Fruit fly (Drosophila melanogaster) whole organism, adult: ENCODE results near the gene gcm.
A peak's percentile ranks its signal among the peaks of the same experiment; 100 is the strongest.

Experiments
- CG11617 ChIP-seq: fragments of 200-800 bp; sonication (Bioruptor generic); optimal IDR thresholded peaks from 2 replicates; lab custom pipeline; 2017; ENCODE audit warnings: mild to moderate bottlenecking, missing biosample characterization, missing genetic modification reagents, missing genetic modification characterization
- CG12768 ChIP-seq: fragments of 200-800 bp; sonication (Bioruptor generic); optimal IDR thresholded peaks from 2 replicates; lab custom pipeline; 2017; ENCODE audit warnings: missing biosample characterization, missing genetic modification characterization, mild to moderate bottlenecking, moderate library complexity, missing genetic modification reagents
- CG14711 ChIP-seq: fragments of 200-800 bp; sonication (Bioruptor generic); optimal IDR thresholded peaks from 2 replicates; lab custom pipeline; 2018; ENCODE audit warnings: missing biosample characterization, mild to moderate bottlenecking, missing genetic modification characterization, moderate library complexity
- CG1620 ChIP-seq: fragments of 200-800 bp; sonication (Bioruptor generic); optimal IDR thresholded peaks from 2 replicates; lab custom pipeline; 2016; ENCODE audit warnings: missing biosample characterization, missing genetic modification characterization
- CG33017 ChIP-seq: fragments of 200-800 bp; sonication (Bioruptor generic); optimal IDR thresholded peaks from 2 replicates; lab custom pipeline; 2018; ENCODE audit warnings: missing biosample characterization, mild to moderate bottlenecking, missing genetic modification characterization, moderate library complexity
- CG5204 ChIP-seq: fragments of 200-800 bp; sonication (Bioruptor generic); optimal IDR thresholded peaks from 2 replicates; lab custom pipeline; 2016; ENCODE audit warnings: missing biosample characterization, missing genetic modification characterization
- CG7045 ChIP-seq: fragments of 200-800 bp; sonication (Bioruptor generic); optimal IDR thresholded peaks from 2 replicates; lab custom pipeline; 2017; ENCODE audit warnings: missing biosample characterization, mild to moderate bottlenecking, missing genetic modification characterization
- CG7101 ChIP-seq: fragments of 200-800 bp; sonication (Bioruptor generic); optimal IDR thresholded peaks from 2 replicates; lab custom pipeline; 2018; ENCODE audit warnings: missing biosample characterization, mild to moderate bottlenecking, missing genetic modification characterization, moderate library complexity
- Clk ChIP-seq: fragments of 200-800 bp; sonication (Bioruptor generic); optimal IDR thresholded peaks from 2 replicates; lab custom pipeline; 2017; ENCODE audit warnings: missing biosample characterization, missing genetic modification characterization
- Crg-1 ChIP-seq: fragments of 200-800 bp; sonication (Bioruptor generic); optimal IDR thresholded peaks from 2 replicates; lab custom pipeline; 2016; ENCODE audit warnings: missing biosample characterization, missing genetic modification characterization
- Hr96 ChIP-seq: fragments of 200-800 bp; sonication (Bioruptor generic); optimal IDR thresholded peaks from 2 replicates; lab custom pipeline; 2016; ENCODE audit warnings: missing biosample characterization, missing genetic modification characterization
- Mnt ChIP-seq: fragments of 200-800 bp; sonication (Bioruptor generic); optimal IDR thresholded peaks from 2 replicates; lab custom pipeline; 2016; ENCODE audit warnings: missing biosample characterization, mild to moderate bottlenecking, missing genetic modification characterization
- bab1 ChIP-seq: fragments of 200-800 bp; sonication (Bioruptor generic); optimal IDR thresholded peaks from 3 replicates; lab custom pipeline; 2019; ENCODE audit warnings: missing biosample characterization, mild to moderate bottlenecking, missing genetic modification characterization, moderate library complexity
- cic ChIP-seq: fragments of 200-800 bp; sonication (Bioruptor generic); optimal IDR thresholded peaks from 2 replicates; lab custom pipeline; 2017; ENCODE audit warnings: missing biosample characterization, mild to moderate bottlenecking, missing genetic modification characterization, moderate library complexity
- cnc ChIP-seq, 2 experiments: fragments of >200 bp; optimal IDR thresholded peaks; 2 replicates each; lab custom pipeline; 2017
- kay ChIP-seq: fragments of 200-800 bp; sonication (Bioruptor generic); peaks from one replicate; lab custom pipeline; 2016; ENCODE audit warnings: missing biosample characterization, missing genetic modification characterization, borderline replicate concordance
- ovo ChIP-seq: fragments of 200-800 bp; sonication (Bioruptor generic); optimal IDR thresholded peaks from 2 replicates; lab custom pipeline; 2016; ENCODE audit warnings: missing biosample characterization, missing genetic modification characterization
- pad ChIP-seq: fragments of 200-800 bp; sonication (Bioruptor generic); optimal IDR thresholded peaks from 3 replicates; lab custom pipeline; 2017; ENCODE audit warnings: missing biosample characterization, missing genetic modification characterization, mild to moderate bottlenecking, moderate library complexity, missing genetic modification reagents
- tj ChIP-seq: fragments of 200-800 bp; sonication (Bioruptor generic); optimal IDR thresholded peaks from 3 replicates; lab custom pipeline; 2017; ENCODE audit warnings: missing biosample characterization, mild to moderate bottlenecking, missing genetic modification characterization, moderate library complexity
- toe ChIP-seq: fragments of 200-800 bp; sonication (Bioruptor generic); optimal IDR thresholded peaks from 2 replicates; lab custom pipeline; 2016; ENCODE audit warnings: missing biosample characterization, missing genetic modification characterization

The gcm gene

dm6 chr2L:9614674-9615258 lies 33.2 kb upstream of the gcm start:
- TF ChIP-seq cnc (optimal IDR thresholded peaks at IDR 0.05; lab: Kevin White, UChicago) (peak in 1 of 2 experiments; percentile 54), cic (GFP tag; lab: Kevin White, UChicago) (peak; percentile 40), Crg-1 (no peak)

DNA sequence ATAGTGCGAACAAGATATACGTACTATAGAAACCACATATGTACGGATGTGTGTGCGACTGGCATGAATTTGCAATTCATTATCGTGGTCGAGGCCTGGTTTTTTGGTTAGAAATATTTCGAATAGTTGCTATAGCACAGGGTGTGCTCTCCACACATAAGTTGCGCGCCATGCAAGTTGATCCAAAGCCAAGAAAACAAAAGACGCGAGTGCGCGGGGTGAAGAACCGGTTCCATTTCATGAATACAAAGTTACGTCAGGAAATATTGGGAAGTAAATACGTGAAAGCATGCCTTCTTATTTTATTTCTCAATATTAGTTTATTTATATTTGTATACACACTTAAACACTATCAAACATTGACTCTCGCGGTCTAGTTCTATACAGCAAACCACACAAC lies 32.4 kb upstream of the gcm start:
- TF ChIP-seq ovo: no peak
- TF ChIP-seq CG7101 (tag; lab: Kevin White, UChicago): peak; percentile 11
- TF ChIP-seq kay (GFP tag; lab: Kevin White, UChicago): peak; percentile 84

DNA sequence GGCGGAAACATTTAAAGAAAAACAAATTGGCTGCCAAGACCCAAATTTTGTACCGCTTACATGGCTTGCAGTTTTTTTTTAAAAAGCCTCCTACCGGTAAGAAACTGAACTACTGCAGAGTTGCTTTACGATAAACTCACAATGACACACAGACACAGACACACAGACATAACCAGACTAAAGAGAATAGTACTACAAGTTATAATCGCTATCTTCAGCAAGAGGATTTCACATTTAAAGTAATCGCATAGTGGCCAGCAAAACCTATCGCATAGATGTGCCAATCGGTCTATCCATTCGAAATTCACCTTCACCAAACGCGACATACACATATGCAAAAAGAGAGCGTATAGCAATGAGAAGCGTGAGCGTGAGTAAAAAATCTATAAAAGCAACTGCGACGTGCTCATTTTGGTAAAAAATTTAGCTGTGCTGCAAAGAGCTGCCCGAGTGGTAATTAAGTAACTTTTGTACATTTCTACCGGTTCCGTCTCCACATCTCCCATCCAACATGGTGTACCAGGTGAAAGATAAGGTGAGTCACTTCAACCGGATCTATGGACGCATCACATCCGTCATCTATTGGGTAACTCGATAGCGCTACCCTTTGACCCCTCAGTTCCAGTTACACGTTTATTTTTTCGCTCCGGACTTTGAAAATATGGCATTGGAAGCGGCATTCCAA lies 31.6 kb upstream of the gcm start, which contains the start of gene Trx2:
Gene Trx2, plus strand, starts transcription at position 161 of the 685 bp plus-strand sequence.
- TF ChIP-seq cnc (optimal IDR thresholded peaks at IDR 0.05; lab: Kevin White, UChicago): no peak
- no peak for TF ChIP-seq CG7101 (tag; lab: Kevin White, UChicago)
- peak; percentile 58 for TF ChIP-seq CG1620 (GFP tag; lab: Kevin White, UChicago)
- TF ChIP-seq ovo: peak; percentile 48
- TF ChIP-seq Hr96 (GFP tag; lab: Kevin White, UChicago): peak; percentile 65
- TF ChIP-seq tj: peak; percentile 27
- peak; percentile 55 for TF ChIP-seq CG12768 (GFP tag; lab: Kevin White, UChicago)
- no peak for TF ChIP-seq CG7045 (GFP tag; lab: Kevin White, UChicago)
- TF ChIP-seq Crg-1: peak; percentile 20
- TF ChIP-seq CG33017 (tag; lab: Kevin White, UChicago): peak; percentile 64
- peak; percentile 30 for TF ChIP-seq toe (GFP tag; lab: Kevin White, UChicago)
- no peak for TF ChIP-seq Clk
- TF ChIP-seq bab1 (GFP tag; lab: Kevin White, UChicago): peak; percentile 46
- peak; percentile 13 for TF ChIP-seq CG11617 (GFP tag; lab: Kevin White, UChicago)
- peak; percentile 77 for TF ChIP-seq Mnt
- peak; percentile 18 for TF ChIP-seq kay (GFP tag; lab: Kevin White, UChicago)
- TF ChIP-seq CG5204 (GFP tag; lab: Kevin White, UChicago): no peak
- TF ChIP-seq cic (GFP tag; lab: Kevin White, UChicago): peak; percentile 61
- TF ChIP-seq CG14711: no peak
- TF ChIP-seq pad (GFP tag; lab: Kevin White, UChicago): no peak

DNA sequence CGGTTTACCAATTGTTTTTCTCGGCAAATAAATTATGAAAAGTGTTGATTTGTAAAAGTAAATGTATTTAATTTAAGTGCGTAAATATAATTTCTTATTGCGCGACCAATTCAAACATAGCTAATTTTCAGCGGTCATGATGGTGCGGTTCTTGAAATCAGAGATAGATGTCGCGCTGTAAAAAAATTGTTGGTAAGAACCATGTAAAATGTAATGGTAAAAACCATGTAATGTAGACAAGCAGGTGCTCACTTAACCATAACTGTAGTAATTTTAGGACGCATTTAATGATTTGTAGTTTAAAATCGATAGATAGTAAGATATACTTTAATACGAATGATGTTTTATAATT lies 31.1 kb upstream of the gcm start:
- TF ChIP-seq Clk (no peak), CG1620 (GFP tag; lab: Kevin White, UChicago) (no peak), cnc (optimal IDR thresholded peaks at IDR 0.05; lab: Kevin White, UChicago) (no peak), pad (GFP tag; lab: Kevin White, UChicago) (no peak), kay (GFP tag; lab: Kevin White, UChicago) (no peak), CG33017 (tag; lab: Kevin White, UChicago) (no peak), CG14711 (no peak), CG7045 (GFP tag; lab: Kevin White, UChicago) (no peak), CG12768 (GFP tag; lab: Kevin White, UChicago) (no peak), CG7101 (tag; lab: Kevin White, UChicago) (no peak), Crg-1 (no peak), CG5204 (GFP tag; lab: Kevin White, UChicago) (no peak), CG11617 (GFP tag; lab: Kevin White, UChicago) (no peak), bab1 (GFP tag; lab: Kevin White, UChicago) (no peak), Mnt (no peak), tj (no peak), Hr96 (GFP tag; lab: Kevin White, UChicago) (no peak), ovo (no peak)

DNA sequence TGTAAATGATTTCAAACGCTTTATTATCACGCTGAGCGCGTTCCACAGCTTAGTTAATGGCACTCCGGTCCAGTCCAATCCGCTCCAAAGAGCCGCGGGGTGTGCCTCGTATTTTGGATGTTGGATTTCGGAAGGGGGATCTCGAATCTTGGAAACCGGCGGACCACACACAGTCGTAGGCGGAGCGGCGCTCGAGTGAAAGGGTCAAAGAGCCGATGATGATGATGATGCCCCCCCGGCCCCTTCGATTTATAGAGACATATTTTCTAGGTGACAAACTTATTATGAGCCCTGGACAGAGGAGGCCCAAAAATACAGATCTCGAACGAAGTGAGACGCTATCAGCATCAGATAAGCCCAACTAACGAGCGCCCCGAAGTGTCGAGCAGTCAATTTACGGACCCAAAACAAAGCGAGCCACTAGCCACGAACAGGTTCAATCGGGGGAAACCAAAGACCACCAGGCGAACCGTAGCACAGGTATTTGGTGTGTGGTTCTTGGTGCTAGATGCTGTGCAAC lies 27.9 kb upstream of the gcm start:
- no peak for TF ChIP-seq CG5204 (GFP tag; lab: Kevin White, UChicago)
- no peak for TF ChIP-seq CG7045 (GFP tag; lab: Kevin White, UChicago)

- TF ChIP-seq bab1 (GFP tag; lab: Kevin White, UChicago) (no peak), CG14711 (no peak), ovo (no peak), CG12768 (GFP tag; lab: Kevin White, UChicago) (no peak), CG11617 (GFP tag; lab: Kevin White, UChicago) (no peak)
Observed at dm6 chr2L:9607997-9608563, 26.5 kb upstream of the gcm start, which contains the start of gene gcm2. TSS of gene gcm2 (plus strand) at chr2L:9608562.

dm6 chr2L:9602103-9602502 lies 20.6 kb upstream of the gcm start:
- TF ChIP-seq toe (GFP tag; lab: Kevin White, UChicago): no peak
- no peak for TF ChIP-seq cic (GFP tag; lab: Kevin White, UChicago)
- TF ChIP-seq Hr96 (GFP tag; lab: Kevin White, UChicago): no peak
- TF ChIP-seq Crg-1: no peak
- TF ChIP-seq Clk: no peak
- TF ChIP-seq CG33017 (tag; lab: Kevin White, UChicago): no peak
- no peak for TF ChIP-seq ovo
- no peak for TF ChIP-seq CG14711
- TF ChIP-seq Mnt: no peak
- TF ChIP-seq tj: no peak
- no peak for TF ChIP-seq bab1 (GFP tag; lab: Kevin White, UChicago)
- no peak for TF ChIP-seq CG12768 (GFP tag; lab: Kevin White, UChicago)
